Fruit fly (Drosophila melanogaster): ENCODE data around the gene Orct.

dm6 chr3R:24258333-24258732 is 17.7 kb upstream of the Orct start:
- TF ChIP-seq CG8319 (GFP tag; optimal IDR thresholded peaks at IDR 0.05) (no peak), vri (GFP tag; optimal IDR thresholded peaks at IDR 0.05) (no peak), CG34406 (GFP tag; optimal IDR thresholded peaks at IDR 0.05) (no peak), Hr38 (GFP tag; optimal IDR thresholded peaks at IDR 0.05) (no peak), OdsH (GFP tag; optimal IDR thresholded peaks at IDR 0.05) (no peak), Smox (GFP tag; optimal IDR thresholded peaks at IDR 0.05) (no peak), CG3919 (GFP tag; optimal IDR thresholded peaks at IDR 0.05) (no peak), CG6276 (GFP tag; optimal IDR thresholded peaks at IDR 0.05) (no peak), salr (GFP tag; optimal IDR thresholded peaks at IDR 0.05) (no peak), CG11294 (GFP tag; IDR thresholded peaks at IDR 0.05) (no peak)

Measured in whole organism, prepupa.